Worm (Caenorhabditis elegans): ENCODE measurements around the gene nhr-91.

nhr-91 gene

DNA sequence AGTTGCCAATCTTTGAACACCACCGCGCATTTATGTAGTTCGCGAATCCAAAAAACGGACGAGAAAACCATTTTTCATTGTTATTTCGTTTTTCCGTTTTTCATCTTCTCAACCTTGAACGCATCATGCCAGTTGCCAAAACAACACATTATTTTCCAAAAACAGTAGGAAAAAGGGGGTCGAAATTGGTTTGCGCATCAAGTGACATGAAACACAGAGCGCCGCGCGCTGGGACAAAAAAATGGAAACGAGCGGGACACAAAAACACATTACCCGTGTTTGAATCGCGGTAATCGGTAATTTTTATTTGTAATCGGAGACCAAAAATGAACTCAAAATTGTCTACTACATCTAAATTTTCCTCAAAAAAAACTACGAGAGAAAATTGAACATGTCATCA is 27.2 kb downstream of the nhr-91 start:
- TF ChIP-seq hnd-1 (tag; optimal IDR thresholded peaks at IDR 0.05) (no peak), tbx-11 (GFP tag; IDR thresholded peaks at IDR 0.05) (no peak), hmbx-1 (tag; optimal IDR thresholded peaks at IDR 0.05) (no peak), flt-1 (GFP tag; IDR thresholded peaks at IDR 0.05) (no peak), hmg-4 (GFP tag; optimal IDR thresholded peaks at IDR 0.05) (no peak), ceh-13 (GFP tag; optimal IDR thresholded peaks at IDR 0.05) (no peak), B0310.2 (tag; optimal IDR thresholded peaks at IDR 0.05) (no peak), pes-1 (GFP tag; IDR thresholded peaks at IDR 0.05) (no peak), scrt-1 (GFP tag; IDR thresholded peaks at IDR 0.05) (no peak), ceh-36 (tag; optimal IDR thresholded peaks at IDR 0.05) (no peak), tbx-37 (GFP tag; conservative IDR thresholded peaks at IDR 0.05) (no peak), tra-4 (tag; optimal IDR thresholded peaks at IDR 0.05) (no peak), ama-1 (optimal IDR thresholded peaks at IDR 0.05) (no peak), F13C5.2 (tag; optimal IDR thresholded peaks at IDR 0.05) (no peak), sea-1 (GFP tag; conservative IDR thresholded peaks at IDR 0.05) (no peak), ets-7 (tag; optimal IDR thresholded peaks at IDR 0.05) (no peak), aly-1 (tag; optimal IDR thresholded peaks at IDR 0.05) (no peak)

ce11 chrX:15338195-15338594 is 29.0 kb downstream of the nhr-91 start:
- TF ChIP-seq hmbx-1 (tag; optimal IDR thresholded peaks at IDR 0.05) (no peak), F13C5.2 (tag; optimal IDR thresholded peaks at IDR 0.05) (no peak), tra-4 (tag; optimal IDR thresholded peaks at IDR 0.05) (no peak), scrt-1 (GFP tag; IDR thresholded peaks at IDR 0.05) (no peak), ama-1 (optimal IDR thresholded peaks at IDR 0.05) (no peak), hmg-4 (GFP tag; optimal IDR thresholded peaks at IDR 0.05) (no peak), ceh-13 (GFP tag; optimal IDR thresholded peaks at IDR 0.05) (no peak), flt-1 (GFP tag; IDR thresholded peaks at IDR 0.05) (no peak), tbx-11 (GFP tag; IDR thresholded peaks at IDR 0.05) (no peak), aly-1 (tag; optimal IDR thresholded peaks at IDR 0.05) (no peak), ets-7 (tag; optimal IDR thresholded peaks at IDR 0.05) (no peak), B0310.2 (tag; optimal IDR thresholded peaks at IDR 0.05) (no peak), pes-1 (GFP tag; IDR thresholded peaks at IDR 0.05) (no peak)

DNA sequence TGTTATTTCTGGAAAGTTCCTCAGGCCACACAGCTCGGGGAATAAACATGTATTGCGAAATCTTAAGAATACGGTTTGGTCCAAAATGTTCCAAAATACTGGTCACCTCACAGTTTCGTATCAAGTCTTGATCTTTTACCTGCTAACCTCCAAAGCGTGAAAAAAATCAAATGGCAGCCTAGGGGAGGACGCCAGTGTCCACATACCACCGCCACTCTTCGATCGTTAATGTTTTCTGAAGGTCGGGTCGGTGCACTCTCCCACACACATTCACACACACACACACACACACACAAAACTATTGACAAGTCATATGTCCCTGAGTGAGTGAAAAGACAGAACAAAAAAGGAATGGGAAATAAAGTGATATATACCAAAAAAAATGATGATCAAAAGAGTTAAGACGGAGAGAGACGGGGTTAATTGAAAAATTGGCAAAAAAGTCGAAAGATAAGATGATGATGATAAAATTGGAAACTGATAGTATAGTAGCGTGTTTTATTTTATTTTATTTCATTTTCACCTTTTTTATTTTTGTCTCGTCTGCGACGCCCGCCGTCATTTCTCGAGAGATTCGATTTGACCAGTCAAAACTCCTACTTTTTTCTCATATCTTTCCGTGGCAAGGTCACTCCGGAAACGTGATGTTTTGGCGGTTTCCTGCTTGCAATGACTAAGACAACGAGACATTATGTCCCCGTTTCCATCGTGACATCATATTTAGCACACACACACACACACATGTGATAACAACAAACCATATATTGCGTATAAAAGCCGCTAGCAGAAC is 30.8 kb downstream of the nhr-91 start, which contains the start of gene Y15E3A.5:
TSS of gene Y15E3A.5 (plus strand) at position 752 of the 790 bp plus-strand sequence.
- TF ChIP-seq ets-7 (tag; optimal IDR thresholded peaks at IDR 0.05) = no peak

DNA sequence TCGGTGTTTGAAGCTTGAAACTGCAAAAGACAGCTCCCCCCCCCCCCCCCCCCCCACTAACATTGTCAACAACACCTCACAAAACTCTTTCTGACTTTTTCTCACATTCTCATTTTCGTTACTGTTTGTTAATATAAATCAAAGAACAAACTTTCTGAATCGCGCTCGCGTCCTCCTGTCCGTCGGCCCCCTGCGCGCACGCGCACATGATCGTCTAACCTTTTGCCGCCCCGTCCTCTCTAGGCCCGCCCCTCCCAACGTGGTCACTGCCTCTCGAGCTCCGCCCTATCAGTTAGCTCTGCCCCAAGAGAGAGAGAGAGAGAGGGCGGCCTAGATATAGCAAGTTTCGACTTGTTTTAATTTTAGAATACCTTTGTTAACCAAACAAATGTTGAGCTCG is 31.6 kb downstream of the nhr-91 start:
- TF ChIP-seq hmg-4 (GFP tag; optimal IDR thresholded peaks at IDR 0.05) (peak; percentile 21), hmbx-1 (tag; optimal IDR thresholded peaks at IDR 0.05) (no peak), tbx-37 (GFP tag; conservative IDR thresholded peaks at IDR 0.05) (no peak), tra-4 (tag; optimal IDR thresholded peaks at IDR 0.05) (no peak)

DNA sequence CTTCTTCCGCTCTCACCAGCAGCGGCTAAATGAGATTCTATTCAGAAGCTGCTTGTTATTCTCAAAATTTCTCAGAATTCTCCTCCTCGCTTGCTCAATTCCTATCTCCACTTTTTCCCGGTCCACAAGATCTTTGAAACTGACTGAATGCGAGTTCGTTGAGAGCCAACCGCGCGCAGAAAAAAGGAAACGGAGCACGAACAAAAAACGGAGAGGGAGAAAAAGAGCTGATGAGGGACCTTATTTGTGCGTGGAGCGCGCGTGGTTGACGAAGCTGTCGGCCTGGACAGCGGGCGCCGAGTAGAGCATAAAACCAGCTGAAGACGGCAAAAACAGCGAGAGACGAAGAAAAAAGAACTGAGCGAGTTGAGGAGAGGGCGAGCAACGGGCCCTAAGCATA is 32.9 kb downstream of the nhr-91 start:
- no peak for TF ChIP-seq tbx-37 (GFP tag; conservative IDR thresholded peaks at IDR 0.05)
- no peak for TF ChIP-seq hmg-4 (GFP tag; optimal IDR thresholded peaks at IDR 0.05)
- TF ChIP-seq F13C5.2 (tag; optimal IDR thresholded peaks at IDR 0.05) = no peak
- TF ChIP-seq scrt-1 (GFP tag; IDR thresholded peaks at IDR 0.05) = no peak
- no peak for TF ChIP-seq flt-1 (GFP tag; IDR thresholded peaks at IDR 0.05)
- no peak for TF ChIP-seq ceh-13 (GFP tag; optimal IDR thresholded peaks at IDR 0.05)
- TF ChIP-seq aly-1 (tag; optimal IDR thresholded peaks at IDR 0.05) = no peak
- no peak for TF ChIP-seq ama-1 (optimal IDR thresholded peaks at IDR 0.05)
- no peak for TF ChIP-seq tra-4 (tag; optimal IDR thresholded peaks at IDR 0.05)
- TF ChIP-seq hnd-1 (tag; optimal IDR thresholded peaks at IDR 0.05) = no peak
- TF ChIP-seq hmbx-1 (tag; optimal IDR thresholded peaks at IDR 0.05) = no peak
- TF ChIP-seq tbx-11 (GFP tag; IDR thresholded peaks at IDR 0.05) = no peak
- no peak for TF ChIP-seq ets-7 (tag; optimal IDR thresholded peaks at IDR 0.05)
- TF ChIP-seq pes-1 (GFP tag; IDR thresholded peaks at IDR 0.05) = no peak
- TF ChIP-seq B0310.2 (tag; optimal IDR thresholded peaks at IDR 0.05) = no peak
- no peak for TF ChIP-seq ceh-36 (tag; optimal IDR thresholded peaks at IDR 0.05)
- no peak for TF ChIP-seq sea-1 (GFP tag; conservative IDR thresholded peaks at IDR 0.05)

DNA sequence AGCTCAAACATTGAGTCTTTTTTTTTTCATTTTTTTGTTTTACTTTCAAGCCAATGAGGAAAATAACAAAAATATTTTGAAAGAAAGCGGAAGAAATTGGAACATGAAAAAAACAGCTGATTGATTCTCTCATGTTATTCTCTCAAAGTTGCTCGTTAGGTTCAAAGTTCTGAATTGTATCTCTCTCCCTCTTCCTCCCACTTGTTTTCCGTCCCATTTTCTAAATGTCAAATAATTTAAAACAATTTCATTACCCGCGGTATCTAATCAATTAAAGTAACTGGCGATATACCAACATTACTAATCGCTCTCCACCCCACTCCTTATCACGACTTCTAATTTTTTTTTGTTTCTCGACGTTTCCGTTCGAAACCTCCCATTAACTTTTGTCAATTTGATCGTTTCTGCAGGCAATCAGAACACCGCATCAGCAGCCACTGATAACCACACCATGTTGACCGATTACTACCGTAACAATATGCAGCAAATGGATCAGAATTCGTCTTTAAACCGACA is 33.6 kb downstream of the nhr-91 start:
- TF ChIP-seq tra-4 (tag; optimal IDR thresholded peaks at IDR 0.05) (no peak), tbx-11 (GFP tag; IDR thresholded peaks at IDR 0.05) (no peak), hmg-4 (GFP tag; optimal IDR thresholded peaks at IDR 0.05) (no peak), hnd-1 (tag; optimal IDR thresholded peaks at IDR 0.05) (no peak), ets-7 (tag; optimal IDR thresholded peaks at IDR 0.05) (no peak), hmbx-1 (tag; optimal IDR thresholded peaks at IDR 0.05) (no peak), aly-1 (tag; optimal IDR thresholded peaks at IDR 0.05) (no peak), ceh-36 (tag; optimal IDR thresholded peaks at IDR 0.05) (no peak)

DNA sequence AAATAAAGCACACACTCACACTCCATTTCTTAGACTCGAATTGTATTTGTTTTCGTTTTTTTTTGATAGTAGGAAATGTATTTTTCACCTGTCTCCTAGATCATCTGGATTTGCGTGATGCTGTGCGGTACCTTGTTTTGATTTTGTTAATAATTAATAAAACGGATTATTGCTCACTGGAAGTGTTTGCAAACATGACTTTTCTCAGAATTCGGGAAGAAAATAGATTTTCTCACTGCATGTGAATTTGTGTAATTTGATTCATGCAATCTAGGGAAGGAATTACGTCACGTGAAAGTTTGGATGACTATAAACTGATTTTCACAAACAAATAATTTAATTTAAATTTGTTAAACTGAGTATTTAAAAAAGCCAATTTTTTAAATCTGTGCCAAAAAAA is 34.8 kb downstream of the nhr-91 start:
- TF ChIP-seq aly-1 (tag; optimal IDR thresholded peaks at IDR 0.05) (no peak), flt-1 (GFP tag; IDR thresholded peaks at IDR 0.05) (no peak), F13C5.2 (tag; optimal IDR thresholded peaks at IDR 0.05) (no peak), tbx-11 (GFP tag; IDR thresholded peaks at IDR 0.05) (no peak), hmbx-1 (tag; optimal IDR thresholded peaks at IDR 0.05) (no peak), tbx-37 (GFP tag; conservative IDR thresholded peaks at IDR 0.05) (no peak), B0310.2 (tag; optimal IDR thresholded peaks at IDR 0.05) (no peak), ceh-36 (tag; optimal IDR thresholded peaks at IDR 0.05) (no peak), ama-1 (optimal IDR thresholded peaks at IDR 0.05) (no peak), scrt-1 (GFP tag; IDR thresholded peaks at IDR 0.05) (no peak), sea-1 (GFP tag; conservative IDR thresholded peaks at IDR 0.05) (no peak)

Data from whole organism, early embryonic.